Worm (Caenorhabditis elegans): Measurements from ENCODE around the gene nrx-1.

- no peak for TF ChIP-seq klf-2 (GFP tag; conservative IDR thresholded peaks at IDR 0.05)
- TF ChIP-seq ref-1 (GFP tag; conservative IDR thresholded peaks at IDR 0.05), result no peak
- TF ChIP-seq ztf-29 (GFP tag; IDR thresholded peaks at IDR 0.05), result no peak
- TF ChIP-seq ztf-23 (GFP tag; IDR thresholded peaks at IDR 0.05), result no peak
- TF ChIP-seq cog-1 (tag; optimal IDR thresholded peaks at IDR 0.05), result no peak
- TF ChIP-seq T22C8.4 (GFP tag; IDR thresholded peaks at IDR 0.05), result no peak
- no peak for TF ChIP-seq med-1 (GFP tag; optimal IDR thresholded peaks at IDR 0.05; ENCODE audit: insufficient read depth)
These were observed 29.3 kb upstream of the nrx-1 start, which contains the start of gene D1054.19 for ce11 chrV:10795494-10795893.

Data from whole organism, midembryonic.